Fruit fly (Drosophila melanogaster): ENCODE measurements around the gene CG10477.
A peak's percentile ranks its signal among the peaks of the same experiment; 100 is the strongest.

Gene CG10477

DNA sequence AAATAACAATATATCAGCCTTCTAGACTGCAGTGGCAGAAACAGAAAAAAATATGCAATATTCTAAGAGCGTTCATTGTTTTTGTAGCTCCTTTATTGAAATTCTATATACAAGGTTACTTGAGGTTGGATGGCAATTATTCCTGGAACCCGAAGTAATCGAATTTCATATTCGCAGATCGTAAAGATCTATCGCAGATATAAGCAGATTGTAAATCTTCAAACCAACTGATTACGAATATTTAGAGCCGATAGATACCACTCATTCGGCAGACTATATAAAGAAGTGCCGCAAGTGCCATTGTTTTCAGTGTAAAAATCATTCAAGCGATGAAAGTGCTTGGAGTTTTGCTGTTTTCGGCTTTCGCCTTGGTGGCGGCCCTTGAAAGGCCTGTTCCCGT, 17.6 kb upstream of the CG10477 start, which contains the start of gene Jon65Aii:
Gene Jon65Aii (plus strand): TSS at position 301 of the 400 bp plus-strand sequence.
- TF ChIP-seq woc (GFP tag; optimal IDR thresholded peaks at IDR 0.05) (no peak), Hr83 (GFP tag; optimal IDR thresholded peaks at IDR 0.05; ENCODE audit: poor library complexity, severe bottlenecking) (no peak), jim (GFP tag; optimal IDR thresholded peaks at IDR 0.05) (no peak), Vsx2 (GFP tag; optimal IDR thresholded peaks at IDR 0.05; ENCODE audit: partially characterized antibody) (no peak), rgr (GFP tag; optimal IDR thresholded peaks at IDR 0.05) (no peak), pan (optimal IDR thresholded peaks at IDR 0.05) (no peak), psq (GFP tag; optimal IDR thresholded peaks at IDR 0.05) (no peak), br (GFP tag; optimal IDR thresholded peaks at IDR 0.05) (no peak), Abd-B (GFP tag; optimal IDR thresholded peaks at IDR 0.05) (no peak), CrebA (GFP tag; optimal IDR thresholded peaks at IDR 0.05; ENCODE audit: borderline replicate concordance) (no peak), OdsH (GFP tag; optimal IDR thresholded peaks at IDR 0.05) (no peak), dsf (GFP tag; optimal IDR thresholded peaks at IDR 0.05; ENCODE audit: borderline replicate concordance) (no peak), brk (GFP tag; optimal IDR thresholded peaks at IDR 0.05) (no peak), CG9705 (GFP tag; optimal IDR thresholded peaks at IDR 0.05) (no peak), Jra (GFP tag; optimal IDR thresholded peaks at IDR 0.05) (no peak), fru (GFP tag; optimal IDR thresholded peaks at IDR 0.05) (no peak), usp (GFP tag; optimal IDR thresholded peaks at IDR 0.05) (no peak)

DNA sequence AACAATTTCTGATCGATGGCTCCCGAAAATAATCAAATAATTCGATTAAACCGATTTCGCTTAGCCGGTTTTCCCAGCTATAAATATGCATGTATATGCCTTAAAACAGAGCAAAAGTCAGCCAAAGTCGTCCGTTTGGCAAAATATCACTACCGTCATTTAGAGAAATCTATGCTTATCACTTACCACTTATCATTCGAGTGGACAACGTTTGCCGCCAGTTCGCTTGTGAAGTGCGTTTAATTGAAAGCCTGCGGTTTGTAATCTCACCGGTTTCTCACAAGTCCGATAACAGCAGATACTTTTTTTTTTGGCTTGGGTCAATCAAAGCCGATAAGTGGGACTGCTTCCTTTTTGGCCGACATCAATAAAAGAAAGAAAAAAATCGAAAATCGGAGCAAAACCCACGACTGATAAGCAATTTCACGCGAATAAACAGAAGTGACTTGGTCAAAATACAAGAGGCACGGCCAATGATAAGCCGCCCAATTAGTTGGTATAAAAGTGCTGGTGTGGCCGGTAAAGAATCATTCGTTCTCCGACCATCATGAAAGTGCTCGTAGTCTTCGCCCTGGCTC, 15.9 kb upstream of the CG10477 start, which contains the start of gene Jon65Aiii:
Gene Jon65Aiii (plus strand): TSS at position 528 of the 578 bp plus-strand sequence.
- TF ChIP-seq CrebA (GFP tag; optimal IDR thresholded peaks at IDR 0.05; ENCODE audit: borderline replicate concordance) (peak; percentile 32), Vsx2 (GFP tag; optimal IDR thresholded peaks at IDR 0.05; ENCODE audit: partially characterized antibody) (no peak), fru (GFP tag; optimal IDR thresholded peaks at IDR 0.05) (no peak), dl (GFP tag; optimal IDR thresholded peaks at IDR 0.05; ENCODE audit: insufficient read depth in 1 of 2, partially characterized antibody in 2 of 2) (peak in 1 of 2 experiments; percentile 62), jim (GFP tag; optimal IDR thresholded peaks at IDR 0.05) (no peak), psq (GFP tag; optimal IDR thresholded peaks at IDR 0.05) (no peak), dmrt93B (GFP tag; optimal IDR thresholded peaks at IDR 0.05) (no peak), foxo (GFP tag; optimal IDR thresholded peaks at IDR 0.05) (no peak), h (GFP tag; optimal IDR thresholded peaks at IDR 0.05) (peak; percentile 88), dsf (GFP tag; optimal IDR thresholded peaks at IDR 0.05; ENCODE audit: borderline replicate concordance) (no peak)

DNA sequence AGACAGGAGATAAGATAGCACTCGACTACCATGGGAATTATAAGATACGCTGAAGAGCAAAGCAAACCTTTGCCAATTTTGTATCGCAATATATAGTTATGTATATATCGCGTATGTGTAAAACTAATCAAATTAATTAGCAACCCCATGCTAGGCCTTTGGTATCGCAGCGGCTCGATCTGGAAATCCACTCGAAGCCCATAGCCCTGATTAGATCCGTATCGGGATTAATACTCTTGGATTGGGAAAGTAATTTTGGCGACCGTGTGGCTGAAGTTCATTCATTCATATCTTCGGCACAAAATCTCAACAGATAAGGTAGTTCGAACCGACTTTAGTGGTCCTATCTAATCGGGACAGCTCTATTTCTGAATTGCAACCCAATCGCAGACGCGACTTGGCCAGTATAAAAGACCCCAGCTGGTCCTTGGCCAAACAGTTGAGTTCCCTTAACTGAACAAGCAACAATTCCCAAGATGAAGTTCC, 4.4 kb upstream of the CG10477 start, which contains the start of gene Jon65Aiv:
Gene Jon65Aiv (plus strand): TSS at position 436 of the 486 bp plus-strand sequence.
- TF ChIP-seq Myc (optimal IDR thresholded peaks at IDR 0.05) (no peak), h (GFP tag; optimal IDR thresholded peaks at IDR 0.05) (peak; percentile 43), usp (GFP tag; optimal IDR thresholded peaks at IDR 0.05) (no peak), jim (GFP tag; optimal IDR thresholded peaks at IDR 0.05) (no peak), Hnf4 (GFP tag; optimal IDR thresholded peaks at IDR 0.05) (no peak), tai (GFP tag; optimal IDR thresholded peaks at IDR 0.05) (no peak), Abd-B (GFP tag; optimal IDR thresholded peaks at IDR 0.05) (no peak)

DNA sequence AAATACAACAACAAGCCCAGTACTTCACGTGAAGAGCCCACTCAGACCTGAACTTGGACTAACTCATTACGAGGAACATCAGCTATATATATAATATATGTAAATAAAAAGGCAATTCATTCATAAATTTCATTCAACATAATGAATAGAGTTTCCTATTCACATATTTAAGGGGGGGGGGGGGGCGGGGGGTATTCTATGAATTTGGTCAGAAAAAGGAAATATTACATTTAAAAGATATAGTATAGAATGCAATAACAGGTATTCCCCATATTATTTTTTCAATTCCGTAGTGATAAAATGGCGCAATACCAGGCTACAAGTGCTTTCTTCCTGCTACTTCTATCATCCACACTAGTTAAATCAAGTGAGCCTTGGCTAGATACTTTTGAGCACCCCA, 2.4 kb upstream of the CG10477 start, which contains the start of gene CG6462:
Gene CG6462 (plus strand): TSS at position 301 of the 400 bp plus-strand sequence.
- no peak for TF ChIP-seq sv (GFP tag; optimal IDR thresholded peaks at IDR 0.05)
- TF ChIP-seq dmrt93B (GFP tag; optimal IDR thresholded peaks at IDR 0.05) = no peak
- TF ChIP-seq Sp1 (GFP tag; optimal IDR thresholded peaks at IDR 0.05) = no peak
- no peak for TF ChIP-seq h (GFP tag; optimal IDR thresholded peaks at IDR 0.05)
- TF ChIP-seq psq (GFP tag; optimal IDR thresholded peaks at IDR 0.05) = no peak
- TF ChIP-seq ey (GFP tag; optimal IDR thresholded peaks at IDR 0.05) = no peak
- TF ChIP-seq Jra (GFP tag; optimal IDR thresholded peaks at IDR 0.05) = no peak
- no peak for TF ChIP-seq br (GFP tag; optimal IDR thresholded peaks at IDR 0.05)
- no peak for TF ChIP-seq foxo (GFP tag; optimal IDR thresholded peaks at IDR 0.05)
- no peak for TF ChIP-seq Vsx2 (GFP tag; optimal IDR thresholded peaks at IDR 0.05; ENCODE audit: partially characterized antibody)
- no peak for TF ChIP-seq tai (GFP tag; optimal IDR thresholded peaks at IDR 0.05)
- no peak for TF ChIP-seq Hr83 (GFP tag; optimal IDR thresholded peaks at IDR 0.05; ENCODE audit: poor library complexity, severe bottlenecking)
- TF ChIP-seq Abd-B (GFP tag; optimal IDR thresholded peaks at IDR 0.05) = no peak
- no peak for TF ChIP-seq Mio (GFP tag; optimal IDR thresholded peaks at IDR 0.05)
- TF ChIP-seq dsf (GFP tag; optimal IDR thresholded peaks at IDR 0.05; ENCODE audit: borderline replicate concordance) = no peak
- TF ChIP-seq GATAd (GFP tag; optimal IDR thresholded peaks at IDR 0.05) = no peak
- TF ChIP-seq woc (GFP tag; optimal IDR thresholded peaks at IDR 0.05) = no peak

All from whole organism, wandering third instar larva.